Fruit fly (Drosophila melanogaster): ENCODE results near the gene Poxm.

Poxm gene

DNA sequence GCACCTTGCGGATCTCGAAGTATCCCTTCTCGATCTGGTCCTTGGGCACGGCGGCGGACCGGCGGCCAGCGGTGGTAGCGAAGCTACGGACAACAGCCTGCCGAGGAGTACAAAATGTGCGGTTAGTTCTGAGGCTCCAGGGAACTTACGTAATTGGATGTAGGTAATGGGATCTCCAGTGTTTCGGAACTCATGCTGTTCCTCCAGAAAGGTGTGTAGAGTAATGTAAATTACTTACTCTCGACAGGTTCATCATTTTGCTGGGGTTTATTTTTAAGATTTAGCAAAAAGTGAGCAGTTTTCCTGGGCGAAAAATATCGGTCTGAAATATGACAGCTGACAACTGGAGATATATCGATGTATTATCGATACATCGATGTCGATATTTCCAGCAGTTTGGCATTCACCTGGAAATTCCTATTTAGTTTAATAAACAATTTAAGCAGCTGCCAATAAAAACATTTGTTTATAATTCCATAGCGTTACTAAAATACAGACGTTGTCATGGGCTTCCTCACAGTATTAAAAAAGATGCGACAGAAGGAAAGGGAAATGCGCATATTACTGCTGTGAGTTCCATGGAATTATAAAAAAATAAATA is 7.2 kb upstream of the Poxm start, which contains the start of the genes COX7A and Arl2 (continued):
- TF ChIP-seq fd64A (GFP tag; optimal IDR thresholded peaks at IDR 0.05), result no peak
- TF ChIP-seq stwl (tag; optimal IDR thresholded peaks at IDR 0.05), result peak; percentile 61
- no peak for TF ChIP-seq CG4328 (GFP tag; optimal IDR thresholded peaks at IDR 0.05)
- TF ChIP-seq MESR4 (GFP tag; optimal IDR thresholded peaks at IDR 0.05), result peak; percentile 98
- TF ChIP-seq lilli (GFP tag; optimal IDR thresholded peaks at IDR 0.05), result peak; percentile 20
- peak; percentile 75 for TF ChIP-seq trem (tag; optimal IDR thresholded peaks at IDR 0.05)
- no peak for TF ChIP-seq CG16863 (GFP tag; optimal IDR thresholded peaks at IDR 0.05)
- no peak for TF ChIP-seq twi (tag; optimal IDR thresholded peaks at IDR 0.05)
- TF ChIP-seq nerfin-1 (tag; optimal IDR thresholded peaks at IDR 0.05), result peak; percentile 14
- TF ChIP-seq HLH54F (GFP tag; optimal IDR thresholded peaks at IDR 0.05), result no peak
- peak; percentile 24 for TF ChIP-seq sug (tag; optimal IDR thresholded peaks at IDR 0.05)
- TF ChIP-seq bab2 (GFP tag; optimal IDR thresholded peaks at IDR 0.05), result no peak
- peak; percentile 31 for TF ChIP-seq tx (GFP tag; optimal IDR thresholded peaks at IDR 0.05)
- TF ChIP-seq vvl (GFP tag; IDR thresholded peaks at IDR 0.05), result 0 out of 2 replicates have a peak, but pooled peaks have one; percentile 39
- peak; percentile 37 for TF ChIP-seq CG17385 (GFP tag; optimal IDR thresholded peaks at IDR 0.05)
- peak; percentile 95 for TF ChIP-seq unc-4 (GFP tag; IDR thresholded peaks at IDR 0.05; ENCODE audit: partially characterized antibody)
- TF ChIP-seq p53 (GFP tag; optimal IDR thresholded peaks at IDR 0.05), result no peak
- TF ChIP-seq insv (GFP tag; optimal IDR thresholded peaks at IDR 0.05), result peak in 1 of 2 experiments; percentile 1
- peak; percentile 93 for TF ChIP-seq BEAF-32 (GFP tag; optimal IDR thresholded peaks at IDR 0.05)
- TF ChIP-seq CG4617 (GFP tag; optimal IDR thresholded peaks at IDR 0.05; ENCODE audit: borderline replicate concordance), result peak; percentile 88
- TF ChIP-seq CG8765 (GFP tag; IDR thresholded peaks at IDR 0.05), result no peak
- no peak for TF ChIP-seq CG1024 (GFP tag; IDR thresholded peaks at IDR 0.05)
- TF ChIP-seq phol (tag; optimal IDR thresholded peaks at IDR 0.05), result peak; percentile 27
- TF ChIP-seq NC2β (GFP tag; optimal IDR thresholded peaks at IDR 0.05), result no peak
- peak; percentile 90 for TF ChIP-seq MBD-R2 (GFP tag; IDR thresholded peaks at IDR 0.05)
- peak; percentile 96 for TF ChIP-seq Bgb (GFP tag; IDR thresholded peaks at IDR 0.05; ENCODE audit: partially characterized antibody)
- peak; percentile 56 for TF ChIP-seq E2f2 (GFP tag; IDR thresholded peaks at IDR 0.05)
- TF ChIP-seq amos (GFP tag; IDR thresholded peaks at IDR 0.05; ENCODE audit: partially characterized antibody), result peak; percentile 96
- TF ChIP-seq Xbp1 (GFP tag; optimal IDR thresholded peaks at IDR 0.05), result no peak
- peak; percentile 91 for TF ChIP-seq CG16813 (GFP tag; IDR thresholded peaks at IDR 0.05; ENCODE audit: partially characterized antibody)

DNA sequence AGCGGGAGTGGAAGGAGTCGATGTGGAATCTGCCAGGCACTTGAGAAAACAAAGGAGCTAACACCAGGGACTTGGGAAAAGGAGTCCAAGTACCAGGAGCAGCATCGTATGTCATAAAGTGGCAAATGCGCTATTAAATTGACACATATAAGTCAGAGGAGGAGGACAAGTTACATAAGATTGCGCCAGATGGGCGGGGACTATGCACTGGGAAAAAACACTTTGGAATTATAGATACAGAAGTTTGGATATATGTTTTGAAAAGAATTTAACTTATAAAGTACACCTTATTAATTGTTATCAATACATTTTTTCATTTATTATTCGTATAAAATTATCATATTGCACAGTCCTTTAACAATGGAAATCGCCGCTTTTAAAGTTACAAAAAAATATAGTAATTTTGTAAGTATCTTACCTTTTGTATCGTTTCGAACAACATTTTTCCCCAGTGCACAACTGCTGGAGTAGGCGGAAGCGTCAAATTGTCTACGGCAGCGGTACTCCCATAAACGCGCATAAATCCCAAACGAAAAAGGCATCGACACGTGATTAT is 2.5 kb upstream of the Poxm start:
- TF ChIP-seq CG33557 (GFP tag; optimal IDR thresholded peaks at IDR 0.05), result peak; percentile 47
- TF ChIP-seq CG4404 (GFP tag; IDR thresholded peaks at IDR 0.05), result peak; percentile 39
- TF ChIP-seq maf-S (GFP tag; optimal IDR thresholded peaks at IDR 0.05), result no peak
- no peak for TF ChIP-seq tx (GFP tag; optimal IDR thresholded peaks at IDR 0.05)
- peak in 1 of 2 experiments; percentile 1 for TF ChIP-seq bsh (GFP tag; optimal IDR thresholded peaks at IDR 0.05)
- peak; percentile 13 for TF ChIP-seq CG13775 (GFP tag; optimal IDR thresholded peaks at IDR 0.05)
- TF ChIP-seq CG12391 (tag; optimal IDR thresholded peaks at IDR 0.05), result peak; percentile 48
- no peak for TF ChIP-seq CG9876 (GFP tag; optimal IDR thresholded peaks at IDR 0.05)
- TF ChIP-seq Kr (GFP tag; optimal IDR thresholded peaks at IDR 0.05), result peak; percentile 39
- TF ChIP-seq CoRest (tag; optimal IDR thresholded peaks at IDR 0.05), result peak; percentile 25
- no peak for TF ChIP-seq CG43689 (GFP tag; IDR thresholded peaks at IDR 0.05)
- TF ChIP-seq CG8924 (tag; optimal IDR thresholded peaks at IDR 0.05), result peak; percentile 23
- no peak for TF ChIP-seq CG30020 (tag; optimal IDR thresholded peaks at IDR 0.05)
- no peak for TF ChIP-seq chn (GFP tag; optimal IDR thresholded peaks at IDR 0.05)
- TF ChIP-seq D19A (tag; optimal IDR thresholded peaks at IDR 0.05), result peak; percentile 17
- peak; percentile 65 for TF ChIP-seq dmrt11E (tag; optimal IDR thresholded peaks at IDR 0.05)
- TF ChIP-seq prd (optimal IDR thresholded peaks at IDR 0.05), result no peak
- TF ChIP-seq prd (GFP tag; IDR thresholded peaks at IDR 0.05), result 0 out of 3 replicates have a peak, but pooled peaks have one; percentile 19
- TF ChIP-seq CG10979 (tag; optimal IDR thresholded peaks at IDR 0.05), result peak; percentile 44
- 0 out of 2 replicates have a peak, but pooled peaks have one; percentile 26 for TF ChIP-seq CG31441 (GFP tag; IDR thresholded peaks at IDR 0.05)
- peak; percentile 62 for TF ChIP-seq CG9727 (GFP tag; optimal IDR thresholded peaks at IDR 0.05)
